Worm (Caenorhabditis elegans): Measurements from ENCODE around the gene D1086.17.

- TF ChIP-seq unc-62 (GFP tag; optimal IDR thresholded peaks at IDR 0.05) (no peak), rpc-1 (optimal IDR thresholded peaks at IDR 0.05) (no peak), rpc-1 (tag; optimal IDR thresholded peaks at IDR 0.05) (no peak), nhr-27 (tag; optimal IDR thresholded peaks at IDR 0.05) (no peak), Y79H2A.3 (GFP tag; conservative IDR thresholded peaks at IDR 0.05) (no peak), attf-3 (GFP tag; conservative IDR thresholded peaks at IDR 0.05) (no peak), pha-4 (tag; optimal IDR thresholded peaks at IDR 0.05) (no peak), hlh-26 (GFP tag; conservative IDR thresholded peaks at IDR 0.05) (no peak), F22D6.2 (tag; optimal IDR thresholded peaks at IDR 0.05) (no peak), snpc-4 (GFP tag; optimal IDR thresholded peaks at IDR 0.05) (no peak), snpc-4 (tag; optimal IDR thresholded peaks at IDR 0.05) (no peak), F33H1.4 (GFP tag; IDR thresholded peaks at IDR 0.05) (no peak)
Observed at ce11 chrV:14107511-14107910, 39.8 kb downstream of the D1086.17 start, which contains the start of gene H39E23.3.
